Worm (Caenorhabditis elegans) whole organism, L4 larva: ENCODE data around the gene tctn-1.

Experiments used
- F26F4.8 ChIP-seq: fragments of 200-800 bp; sonication (Bioruptor generic); conservative IDR thresholded peaks from 2 replicates; pipeline ENCODE4 v1.3.6; 2022; ENCODE audit warnings: missing genetic modification characterization, missing compliant biosample characterization
- T20F7.1 ChIP-seq: fragments of 200-800 bp; sonication (Bioruptor generic); optimal IDR thresholded peaks from 2 replicates; lab custom pipeline; 2018; ENCODE audit warnings: mild to moderate bottlenecking, missing genetic modification characterization, missing compliant biosample characterization
- T26A8.4 ChIP-seq: fragments of 200-800 bp; sonication (Bioruptor generic); IDR thresholded peaks from 2 replicates; pipeline ENCODE4 v1.3.6; 2022; ENCODE audit warnings: missing genetic modification characterization, missing compliant biosample characterization
- Y5F2A.4 ChIP-seq: fragments of 200-800 bp; sonication (Bioruptor generic); optimal IDR thresholded peaks from 2 replicates; lab custom pipeline; 2018; ENCODE audit warnings: mild to moderate bottlenecking, missing genetic modification characterization, missing compliant biosample characterization
- ZK337.2 ChIP-seq: fragments of 200-800 bp; sonication (Bioruptor generic); IDR thresholded peaks from 2 replicates; pipeline ENCODE4 v1.3.6; 2022; ENCODE audit warnings: missing genetic modification reagents, missing genetic modification characterization, missing compliant biosample characterization
- ZK546.5 ChIP-seq, 2 experiments: sonication (generic microtip); optimal IDR thresholded peaks; 2 replicates each; lab custom pipeline; 2017; ENCODE audit warnings: missing biosample characterization in 2 of 2, missing genetic modification characterization in 2 of 2
- aha-1 ChIP-seq: fragments of 150-350 bp; peaks from one replicate; lab custom pipeline; 2014; ENCODE audit warnings: missing biosample characterization, missing genetic modification characterization
- aly-2 ChIP-seq: sonication (generic microtip); optimal IDR thresholded peaks from 2 replicates; lab custom pipeline; 2018; ENCODE audit warnings: missing biosample characterization, missing genetic modification characterization
- ama-1 ChIP-seq: fragments of 150-350 bp; optimal IDR thresholded peaks from 2 replicates; lab custom pipeline; 2014; ENCODE audit warnings: inconsistent platforms, mixed read lengths
- arid-1 ChIP-seq: fragments of 200-800 bp; sonication (Bioruptor generic); conservative IDR thresholded peaks from 2 replicates; pipeline ENCODE4 v1.3.6; 2022; ENCODE audit warnings: missing genetic modification reagents, missing genetic modification characterization, missing compliant biosample characterization
- ceh-20 ChIP-seq: fragments of 200-800 bp; sonication (Bioruptor generic); IDR thresholded peaks from 2 replicates; pipeline ENCODE4 v1.3.6; 2022; ENCODE audit warnings: missing genetic modification reagents, missing genetic modification characterization, missing compliant biosample characterization
- ces-1 ChIP-seq: fragments of 150-350 bp; sonication (generic microtip); optimal IDR thresholded peaks from 4 replicates; lab custom pipeline; 2014; ENCODE audit warnings: missing biosample characterization, missing genetic modification reagents, missing genetic modification characterization
- ctbp-1 ChIP-seq: fragments of 200-800 bp; sonication (Bioruptor generic); IDR thresholded peaks from 2 replicates; pipeline ENCODE4 v1.3.6; 2022; ENCODE audit warnings: missing genetic modification reagents, missing genetic modification characterization, missing compliant biosample characterization
- daf-12 ChIP-seq: fragments of 150-350 bp; optimal IDR thresholded peaks from 2 replicates; lab custom pipeline; 2014; ENCODE audit warnings: missing biosample characterization, missing genetic modification reagents, missing genetic modification characterization
- daf-16 ChIP-seq, 3 experiments: sonication (generic microtip); optimal IDR thresholded peaks; 2 replicates each; lab custom pipeline; 2016 to 2017; ENCODE audit warnings: missing genetic modification characterization in 3 of 3, missing genetic modification reagents in 3 of 3, mild to moderate bottlenecking in 2 of 3, missing compliant biosample characterization in 2 of 3, missing biosample characterization in 1 of 3, moderate library complexity in 1 of 3
- daf-8 ChIP-seq: fragments of 200-800 bp; sonication (Bioruptor generic); IDR thresholded peaks from 2 replicates; pipeline ENCODE4 v1.3.6; 2022; ENCODE audit warnings: missing genetic modification characterization, missing compliant biosample characterization
- dmd-8 ChIP-seq: fragments of 200-800 bp; sonication (Bioruptor generic); IDR thresholded peaks from 2 replicates; pipeline ENCODE4 v1.3.6; 2022; ENCODE audit warnings: missing genetic modification characterization, missing compliant biosample characterization
- dve-1 ChIP-seq: sonication (generic microtip); optimal IDR thresholded peaks from 2 replicates; lab custom pipeline; 2017; ENCODE audit warnings: antibody characterized with exemption, mild to moderate bottlenecking, missing genetic modification characterization, missing compliant biosample characterization; ENCODE audit not compliant: insufficient read depth
- hmg-1.1 ChIP-seq: fragments of 200-800 bp; sonication (Bioruptor generic); IDR thresholded peaks from 2 replicates; pipeline ENCODE4 v1.3.6; 2022; ENCODE audit warnings: missing genetic modification reagents, missing genetic modification characterization, missing compliant biosample characterization
- lin-1 ChIP-seq: fragments of 200-800 bp; sonication (Bioruptor generic); IDR thresholded peaks from 2 replicates; pipeline ENCODE4 v1.3.6; 2022; ENCODE audit warnings: missing genetic modification reagents, missing genetic modification characterization, missing compliant biosample characterization
- lin-15B ChIP-seq: fragments of 150-350 bp; sonication (generic microtip); optimal IDR thresholded peaks from 3 replicates; lab custom pipeline; 2014; ENCODE audit warnings: missing biosample characterization, missing genetic modification characterization
- lsy-2 ChIP-seq, 2 experiments: fragments of 150-350 bp in 1 of 2; sonication (generic microtip) in 1 of 2; optimal IDR thresholded peaks; 2 replicates each; lab custom pipeline; 2014 to 2017; ENCODE audit warnings: missing biosample characterization in 2 of 2, missing genetic modification characterization in 2 of 2
- madf-5 ChIP-seq, 2 experiments: fragments of 200-800 bp; sonication (Bioruptor generic); IDR thresholded peaks; 2 replicates each; pipeline ENCODE4 v1.3.6; 2022; ENCODE audit warnings: missing compliant biosample characterization in 2 of 2, missing genetic modification characterization in 2 of 2
- mdl-1 ChIP-seq, 2 experiments: fragments of 150-350 bp in 1 of 2; sonication (generic microtip) in 1 of 2; optimal IDR thresholded peaks; 2 replicates each; lab custom pipeline; 2014 to 2017; ENCODE audit warnings: missing biosample characterization in 2 of 2, missing genetic modification characterization in 2 of 2
- mes-2 ChIP-seq: sonication (generic microtip); optimal IDR thresholded peaks from 2 replicates; lab custom pipeline; 2016; ENCODE audit warnings: missing genotype, mild to moderate bottlenecking, missing genetic modification characterization, missing compliant biosample characterization; ENCODE audit not compliant: poor library complexity, severe bottlenecking
- mxl-2 ChIP-seq: fragments of 200-800 bp; sonication (Bioruptor generic); conservative IDR thresholded peaks from 2 replicates; pipeline ENCODE4 v1.3.6; 2022; ENCODE audit warnings: missing genetic modification reagents, missing genetic modification characterization, missing compliant biosample characterization
- mxl-3 ChIP-seq: fragments of 200-800 bp; sonication (Bioruptor generic); optimal IDR thresholded peaks from 2 replicates; lab custom pipeline; 2018; ENCODE audit warnings: mild to moderate bottlenecking, missing genetic modification characterization, missing compliant biosample characterization
- nhr-102 ChIP-seq: sonication (generic microtip); optimal IDR thresholded peaks from 2 replicates; lab custom pipeline; 2016; ENCODE audit warnings: mild to moderate bottlenecking, missing genetic modification characterization, moderate library complexity, missing compliant biosample characterization
- nhr-11 ChIP-seq: fragments of 150-350 bp; optimal IDR thresholded peaks from 2 replicates; lab custom pipeline; 2014; ENCODE audit warnings: missing biosample characterization, missing genetic modification characterization
- nhr-25 ChIP-seq: sonication (generic microtip); optimal IDR thresholded peaks from 2 replicates; lab custom pipeline; 2017; ENCODE audit warnings: missing genetic modification characterization, mild to moderate bottlenecking, missing compliant biosample characterization, antibody characterized with exemption, moderate library complexity, borderline replicate concordance; ENCODE audit not compliant: insufficient read depth
- nhr-41 ChIP-seq: fragments of 200-800 bp; sonication (Bioruptor generic); IDR thresholded peaks from 2 replicates; pipeline ENCODE4 v1.3.6; 2022; ENCODE audit warnings: missing genetic modification reagents, missing genetic modification characterization, missing compliant biosample characterization
- nhr-77 ChIP-seq: fragments of 150-350 bp; optimal IDR thresholded peaks from 2 replicates; lab custom pipeline; 2014; ENCODE audit warnings: missing biosample characterization, missing genetic modification characterization
- pha-4 ChIP-seq, 2 experiments: fragments of 150-350 bp in 1 of 2; fragments of 200-800 bp in 1 of 2; sonication (Bioruptor generic) in 1 of 2; IDR thresholded peaks in 1 of 2; optimal IDR thresholded peaks in 1 of 2; 2 replicates each; pipeline versions ENCODE4 v1.3.6 to Lab custom; 2014 to 2022; ENCODE audit warnings: missing genetic modification characterization in 2 of 2, missing genetic modification reagents in 2 of 2, missing biosample characterization in 1 of 2, missing compliant biosample characterization in 1 of 2
- php-3 ChIP-seq: fragments of 200-800 bp; sonication (Bioruptor generic); IDR thresholded peaks from 2 replicates; pipeline ENCODE4 v1.3.6; 2022; ENCODE audit warnings: missing genetic modification reagents, missing genetic modification characterization, missing compliant biosample characterization
- rbr-2 ChIP-seq: sonication (generic microtip); optimal IDR thresholded peaks from 2 replicates; lab custom pipeline; 2016; ENCODE audit warnings: missing genotype, missing genetic modification characterization, missing compliant biosample characterization
- set-16 ChIP-seq: fragments of 200-800 bp; sonication (Bioruptor generic); IDR thresholded peaks from 2 replicates; pipeline ENCODE4 v1.3.6; 2022; ENCODE audit warnings: missing genetic modification reagents, missing genetic modification characterization, missing compliant biosample characterization
- snpc-1.2 ChIP-seq: fragments of 200-800 bp; sonication (Bioruptor generic); IDR thresholded peaks from 2 replicates; pipeline ENCODE4 v1.3.6; 2022; ENCODE audit warnings: missing genetic modification reagents, missing genetic modification characterization, missing compliant biosample characterization
- snpc-4 ChIP-seq: fragments of 150-350 bp; optimal IDR thresholded peaks from 2 replicates; lab custom pipeline; 2014; ENCODE audit warnings: missing biosample characterization, missing genetic modification characterization
- spr-1 ChIP-seq: sonication (generic microtip); optimal IDR thresholded peaks from 2 replicates; lab custom pipeline; 2016; ENCODE audit warnings: mild to moderate bottlenecking, missing genetic modification characterization, missing compliant biosample characterization
- spr-3 ChIP-seq: fragments of 200-800 bp; sonication (Bioruptor generic); optimal IDR thresholded peaks from 2 replicates; lab custom pipeline; 2018; ENCODE audit warnings: mild to moderate bottlenecking, missing genetic modification characterization, missing compliant biosample characterization
- tag-97 ChIP-seq: fragments of 200-800 bp; sonication (Bioruptor generic); IDR thresholded peaks from 2 replicates; pipeline ENCODE4 v1.3.6; 2022; ENCODE audit warnings: missing genetic modification characterization, missing compliant biosample characterization
- tra-1 ChIP-seq: fragments of 200-800 bp; sonication (Bioruptor generic); IDR thresholded peaks from 2 replicates; pipeline ENCODE4 v1.3.6; 2022; ENCODE audit warnings: missing genetic modification reagents, missing genetic modification characterization, missing compliant biosample characterization
- unc-130 ChIP-seq: sonication (generic microtip); optimal IDR thresholded peaks from 2 replicates; lab custom pipeline; 2016; ENCODE audit warnings: missing genetic modification reagents, missing genetic modification characterization, missing compliant biosample characterization
- vab-7 ChIP-seq: fragments of 200-800 bp; sonication (Bioruptor generic); IDR thresholded peaks from 2 replicates; pipeline ENCODE4 v1.3.6; 2022; ENCODE audit warnings: missing genetic modification reagents, missing genetic modification characterization, missing compliant biosample characterization
- ztf-7 ChIP-seq: fragments of 150-350 bp; optimal IDR thresholded peaks from 2 replicates; lab custom pipeline; 2014; ENCODE audit warnings: missing biosample characterization, missing genetic modification characterization

The tctn-1 gene

DNA sequence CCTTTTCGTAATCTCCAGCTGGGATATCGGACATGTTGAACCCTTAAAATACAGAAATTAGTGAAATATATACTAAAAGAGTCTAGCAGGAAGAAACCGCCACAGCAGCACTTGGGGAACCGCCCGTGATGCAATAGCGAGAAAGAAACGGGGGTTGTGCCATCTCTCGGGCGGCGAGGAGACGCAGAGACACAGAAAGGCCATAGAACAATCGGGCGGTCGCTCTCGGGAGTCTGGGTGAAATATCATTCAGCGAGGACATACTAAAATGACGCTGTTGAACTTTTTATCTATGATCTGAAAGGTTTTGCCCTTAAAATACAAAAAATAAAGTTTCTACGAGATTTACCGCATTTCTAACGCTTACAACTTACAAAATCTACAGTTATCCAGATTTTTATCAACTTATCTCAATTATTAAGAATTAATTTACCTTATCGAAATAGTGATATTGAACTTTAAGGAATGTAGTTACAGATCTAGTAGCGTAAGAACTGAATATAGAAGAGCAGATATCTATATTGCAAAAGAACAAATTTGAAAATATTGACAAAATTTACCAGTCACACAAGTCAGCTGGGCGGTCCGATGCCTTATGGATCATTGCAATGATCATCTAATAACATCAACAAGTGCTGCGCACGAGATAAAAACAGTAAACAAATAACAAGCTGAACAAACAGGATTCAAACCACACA, 925 bp upstream of the tctn-1 start, which contains the start of gene cyc-2.1 (continued):
- no peak for TF ChIP-seq ceh-20 (GFP tag; lab: Robert Waterston, UW)
- peak; percentile 43 for TF ChIP-seq unc-130 (GFP tag; lab: Kevin White, UChicago)
- TF ChIP-seq aly-2 = no peak
- TF ChIP-seq spr-3 (GFP tag; lab: Kevin White, UChicago) = no peak
- peak; percentile 45 for TF ChIP-seq mxl-3
- TF ChIP-seq F26F4.8 (GFP tag; lab: Robert Waterston, UW) = no peak
- no peak for TF ChIP-seq Y5F2A.4 (GFP tag; lab: Kevin White, UChicago)
- TF ChIP-seq snpc-4 (tag; lab: Kevin White, UChicago) = no peak
- peak; percentile 78 for TF ChIP-seq ama-1 (lab: Kevin White, UChicago)
- peak; percentile 65; the same call in 1 of the 2 replicates for TF ChIP-seq pha-4 (GFP tag; IDR thresholded peaks at IDR 0.05; lab: Robert Waterston, UW)
- TF ChIP-seq pha-4 (tag; optimal IDR thresholded peaks at IDR 0.05; lab: Kevin White, UChicago) = no peak
- peak; percentile 63; the same call in 1 of the 2 replicates for TF ChIP-seq lin-1
- TF ChIP-seq spr-1 (tag; lab: Kevin White, UChicago) = peak; percentile 15
- TF ChIP-seq set-16 (GFP tag; lab: Robert Waterston, UW) = peak; percentile 67
- peak; percentile 79 to 90 for TF ChIP-seq lsy-2 (tag; optimal IDR thresholded peaks at IDR 0.05; lab: Kevin White, UChicago)
- peak; percentile 92 for TF ChIP-seq aha-1
- TF ChIP-seq dve-1 (tag; lab: Kevin White, UChicago) = peak; percentile 62
- TF ChIP-seq mxl-2 (GFP tag; lab: Robert Waterston, UW) = no peak
- 0 out of 2 replicates have a peak, but pooled peaks have one; percentile 54 for TF ChIP-seq dmd-8
- no peak for TF ChIP-seq daf-12
- TF ChIP-seq nhr-25 (tag; lab: Kevin White, UChicago) = no peak
- TF ChIP-seq arid-1 (GFP tag; lab: Robert Waterston, UW) = peak; percentile 71
- TF ChIP-seq ZK546.5 (tag; optimal IDR thresholded peaks at IDR 0.05; lab: Kevin White, UChicago) = no peak

DNA sequence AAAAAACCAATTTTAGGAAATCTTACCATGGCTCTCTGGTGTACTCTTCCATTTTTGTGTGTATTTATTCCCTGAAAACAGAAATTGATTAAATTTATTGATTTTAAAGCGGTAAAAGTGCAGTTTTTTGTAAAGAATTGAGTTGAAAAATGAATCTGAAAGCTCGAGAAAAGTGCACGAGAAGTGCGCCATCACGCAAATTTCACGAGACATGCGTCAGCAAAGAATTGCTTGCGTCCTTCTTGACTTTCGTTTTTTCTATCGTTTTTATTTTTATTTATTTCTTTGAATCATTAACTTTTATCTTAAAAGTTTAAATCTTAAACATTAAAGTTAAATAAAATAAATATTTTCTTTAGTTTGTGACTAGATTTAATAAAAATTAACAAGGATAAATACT, 2.2 kb downstream of the tctn-1 start, which contains the start of gene timm-17B.1:
Gene timm-17B.1, minus strand, starts transcription at position 71 of the 400 bp plus-strand sequence.
- TF ChIP-seq dmd-8 (no peak), rbr-2 (tag; lab: Kevin White, UChicago) (peak; percentile 55), spr-1 (tag; lab: Kevin White, UChicago) (peak; percentile 57), Y5F2A.4 (GFP tag; lab: Kevin White, UChicago) (no peak), daf-8 (GFP tag; lab: Robert Waterston, UW) (no peak), mes-2 (tag; lab: Kevin White, UChicago) (peak; percentile 72), ztf-7 (tag; lab: Kevin White, UChicago) (peak; percentile 84), dve-1 (tag; lab: Kevin White, UChicago) (peak; percentile 79), T20F7.1 (GFP tag; lab: Kevin White, UChicago) (peak; percentile 46), hmg-1.1 (GFP tag; lab: Robert Waterston, UW) (peak; percentile 66), arid-1 (GFP tag; lab: Robert Waterston, UW) (no peak), tag-97 (GFP tag; lab: Robert Waterston, UW) (no peak), T26A8.4 (peak; percentile 55; the same call in 1 of the 2 replicates), vab-7 (no peak), mdl-1 (tag; optimal IDR thresholded peaks at IDR 0.05; lab: Kevin White, UChicago) (no peak), snpc-1.2 (peak; percentile 64; the same call in 1 of the 2 replicates), nhr-11 (peak; percentile 22), lin-15B (tag; lab: Kevin White, UChicago) (no peak), nhr-102 (tag; lab: Kevin White, UChicago) (peak; percentile 57), ctbp-1 (GFP tag; lab: Robert Waterston, UW) (no peak), madf-5 (GFP tag; IDR thresholded peaks at IDR 0.05; lab: Robert Waterston, UW) (no peak), php-3 (no peak), nhr-41 (GFP tag; lab: Robert Waterston, UW) (no peak), set-16 (GFP tag; lab: Robert Waterston, UW) (no peak), nhr-77 (tag; lab: Kevin White, UChicago) (peak; percentile 30), ces-1 (no peak), pha-4 (GFP tag; IDR thresholded peaks at IDR 0.05; lab: Robert Waterston, UW) (no peak), pha-4 (tag; optimal IDR thresholded peaks at IDR 0.05; lab: Kevin White, UChicago) (peak; percentile 65), unc-130 (GFP tag; lab: Kevin White, UChicago) (no peak), daf-16 (GFP tag; optimal IDR thresholded peaks at IDR 0.05; lab: Kevin White, UChicago) (peak in 1 of 2 experiments; percentile 22), daf-16 (tag; optimal IDR thresholded peaks at IDR 0.05; lab: Kevin White, UChicago) (peak; percentile 43), ZK546.5 (tag; optimal IDR thresholded peaks at IDR 0.05; lab: Kevin White, UChicago) (no peak), ZK337.2 (GFP tag; lab: Robert Waterston, UW) (no peak), tra-1 (GFP tag; lab: Robert Waterston, UW) (no peak)
